Worm (Caenorhabditis elegans) whole organism, L4/young adult: Measurements from ENCODE around the gene pxd-1.

Experiments used
- W03F9.2 ChIP-seq: fragments of 150-350 bp; optimal IDR thresholded peaks from 2 replicates; lab custom pipeline; 2014; ENCODE audit warnings: missing biosample characterization, missing genetic modification characterization
- dao-5 ChIP-seq: sonication (generic microtip); optimal IDR thresholded peaks from 2 replicates; lab custom pipeline; 2016; ENCODE audit warnings: missing genotype, missing genetic modification characterization, moderate library complexity, missing compliant biosample characterization
- him-1 ChIP-seq: sonication (generic microtip); optimal IDR thresholded peaks from 2 replicates; lab custom pipeline; 2016; ENCODE audit warnings: missing genotype, missing genetic modification reagents, missing genetic modification characterization, missing compliant biosample characterization

- TF ChIP-seq him-1 (tag; lab: Kevin White, UChicago) (no peak), dao-5 (tag; lab: Kevin White, UChicago) (no peak), W03F9.2 (tag; lab: Kevin White, UChicago) (no peak)
Observed at ce11 chrIII:4057894-4058293, 52.0 kb downstream of the pxd-1 start, which contains the start of gene rcq-5.
